Fruit fly (Drosophila melanogaster): ENCODE results near the gene CG5614.
A peak's percentile ranks its signal among the peaks of the same experiment; 100 is the strongest.

CG5614 gene

dm6 chr3R:15793372-15793802 lies 13.8 kb downstream of the CG5614 start, which contains the start of gene nsl1 (continued):
- TF ChIP-seq danr (GFP tag; IDR thresholded peaks at IDR 0.05) (no peak), Hand (GFP tag; optimal IDR thresholded peaks at IDR 0.05) (no peak), cas (GFP tag; IDR thresholded peaks at IDR 0.05) (no peak), inv (GFP tag; IDR thresholded peaks at IDR 0.05; ENCODE audit: partially characterized antibody) (peak; percentile 97), CTCF (GFP tag; optimal IDR thresholded peaks at IDR 0.05) (peak; percentile 47), ems (GFP tag; optimal IDR thresholded peaks at IDR 0.05) (peak; percentile 20), Sry-β (GFP tag; optimal IDR thresholded peaks at IDR 0.05) (peak; percentile 21), grn (GFP tag; optimal IDR thresholded peaks at IDR 0.05) (no peak), Mrtf (GFP tag; IDR thresholded peaks at IDR 0.05) (no peak), dmrt11E (tag; optimal IDR thresholded peaks at IDR 0.05) (peak; percentile 29), pnt (GFP tag; optimal IDR thresholded peaks at IDR 0.05) (no peak), CG13424 (tag; optimal IDR thresholded peaks at IDR 0.05) (peak; percentile 2), CG4617 (GFP tag; optimal IDR thresholded peaks at IDR 0.05; ENCODE audit: borderline replicate concordance) (peak; percentile 40), Nf-YC (tag; optimal IDR thresholded peaks at IDR 0.05) (peak; percentile 78), Hr3 (GFP tag; optimal IDR thresholded peaks at IDR 0.05) (peak; percentile 20), Drgx (GFP tag; IDR thresholded peaks at IDR 0.05) (no peak), Ada2b (GFP tag; IDR thresholded peaks at IDR 0.05) (no peak), CG14965 (GFP tag; optimal IDR thresholded peaks at IDR 0.05; ENCODE audit: borderline replicate concordance) (no peak), CG30431 (GFP tag; optimal IDR thresholded peaks at IDR 0.05) (no peak), pros (GFP tag; optimal IDR thresholded peaks at IDR 0.05) (no peak), stwl (tag; optimal IDR thresholded peaks at IDR 0.05) (peak; percentile 87), CG9797 (GFP tag; optimal IDR thresholded peaks at IDR 0.05) (peak; percentile 54), tna (GFP tag; IDR thresholded peaks at IDR 0.05; ENCODE audit: partially characterized antibody) (peak; percentile 94), BEAF-32 (GFP tag; optimal IDR thresholded peaks at IDR 0.05) (peak; percentile 99), CG3995 (GFP tag; optimal IDR thresholded peaks at IDR 0.05) (peak; percentile 65), NC2α (GFP tag; optimal IDR thresholded peaks at IDR 0.05) (no peak), CG8924 (tag; optimal IDR thresholded peaks at IDR 0.05) (peak; percentile 50), caup (GFP tag; optimal IDR thresholded peaks at IDR 0.05; ENCODE audit: severe bottlenecking) (peak; percentile 63), CG12391 (tag; optimal IDR thresholded peaks at IDR 0.05) (peak; percentile 54), corto (GFP tag; optimal IDR thresholded peaks at IDR 0.05) (peak; percentile 73), Mes4 (GFP tag; optimal IDR thresholded peaks at IDR 0.05) (no peak), CrebB (tag; optimal IDR thresholded peaks at IDR 0.05) (no peak), sqz (GFP tag; optimal IDR thresholded peaks at IDR 0.05) (no peak), CG7556 (GFP tag; optimal IDR thresholded peaks at IDR 0.05) (no peak), fd102C (GFP tag; optimal IDR thresholded peaks at IDR 0.05) (peak; percentile 22), Hr51 (GFP tag; optimal IDR thresholded peaks at IDR 0.05) (peak in 1 of 2 experiments; percentile 42), CG4424 (GFP tag; optimal IDR thresholded peaks at IDR 0.05) (peak; percentile 46), so (GFP tag; IDR thresholded peaks at IDR 0.05) (no peak), unpg (GFP tag; optimal IDR thresholded peaks at IDR 0.05) (no peak), HHEX (GFP tag; optimal IDR thresholded peaks at IDR 0.05) (no peak), abd-A (tag; optimal IDR thresholded peaks at IDR 0.05) (peak; percentile 66), hbn (GFP tag; IDR thresholded peaks at IDR 0.05; ENCODE audit: partially characterized antibody) (peak; percentile 93), Kr (GFP tag; optimal IDR thresholded peaks at IDR 0.05) (no peak), nom (GFP tag; optimal IDR thresholded peaks at IDR 0.05) (peak; percentile 88), en (GFP tag; optimal IDR thresholded peaks at IDR 0.05) (no peak), gfzf (GFP tag; optimal IDR thresholded peaks at IDR 0.05) (peak; percentile 7), E2f2 (GFP tag; IDR thresholded peaks at IDR 0.05) (peak; percentile 61), vvl (GFP tag; IDR thresholded peaks at IDR 0.05) (peak; percentile 69; the same call in 1 of the 2 replicates), nerfin-2 (GFP tag; IDR thresholded peaks at IDR 0.05; ENCODE audit: partially characterized antibody) (peak; percentile 94), Hey (tag; optimal IDR thresholded peaks at IDR 0.05) (no peak)

All from whole organism, embryonic.